Fruit fly (Drosophila melanogaster) whole organism, embryonic: ENCODE data around the gene CG44088.

Experiments used
- Antp ChIP-seq: fragments of 200-800 bp; sonication (Bioruptor generic); optimal IDR thresholded peaks from 3 replicates; lab custom pipeline; 2016; ENCODE audit warnings: missing biosample characterization, missing genetic modification characterization
- C15 ChIP-seq: fragments of 200-800 bp; sonication (Bioruptor generic); IDR thresholded peaks from 3 replicates; pipeline ENCODE4 v1.3.6; 2022; ENCODE audit warnings: missing biosample characterization, missing genetic modification characterization
- CG10267 ChIP-seq: fragments of 200-800 bp; sonication (Bioruptor generic); optimal IDR thresholded peaks from 2 replicates; lab custom pipeline; 2018; ENCODE audit warnings: missing biosample characterization, mild to moderate bottlenecking, missing genetic modification characterization, moderate library complexity
- CG10543 ChIP-seq: fragments of 200-800 bp; sonication (Bioruptor generic); optimal IDR thresholded peaks from 3 replicates; lab custom pipeline; 2017; ENCODE audit warnings: missing biosample characterization, mild to moderate bottlenecking, missing genetic modification characterization, moderate library complexity
- CG12236 ChIP-seq: fragments of 200-800 bp; sonication (Bioruptor generic); optimal IDR thresholded peaks from 2 replicates; lab custom pipeline; 2016; ENCODE audit warnings: missing biosample characterization, missing genetic modification characterization
- CG12299 ChIP-seq: fragments of 200-800 bp; sonication (Bioruptor generic); optimal IDR thresholded peaks from 2 replicates; lab custom pipeline; 2018; ENCODE audit warnings: missing biosample characterization, mild to moderate bottlenecking, missing genetic modification characterization
- CG12769 ChIP-seq: fragments of 200-800 bp; sonication (Bioruptor generic); optimal IDR thresholded peaks from 2 replicates; lab custom pipeline; 2019; ENCODE audit warnings: missing biosample characterization, mild to moderate bottlenecking, missing genetic modification characterization, moderate library complexity
- CG13296 ChIP-seq: fragments of 200-800 bp; sonication (Bioruptor generic); optimal IDR thresholded peaks from 3 replicates; lab custom pipeline; 2018; ENCODE audit warnings: missing biosample characterization, mild to moderate bottlenecking, missing genetic modification characterization
- CG15601 ChIP-seq: fragments of 200-800 bp; sonication (Bioruptor generic); optimal IDR thresholded peaks from 3 replicates; lab custom pipeline; 2019; ENCODE audit warnings: missing biosample characterization, mild to moderate bottlenecking, missing genetic modification characterization, moderate library complexity
- CG16815 ChIP-seq: fragments of 200-800 bp; sonication (Bioruptor generic); optimal IDR thresholded peaks from 3 replicates; lab custom pipeline; 2017; ENCODE audit warnings: missing biosample characterization, mild to moderate bottlenecking, missing genetic modification characterization
- CG17385 ChIP-seq: fragments of 200-800 bp; sonication (Bioruptor generic); optimal IDR thresholded peaks from 3 replicates; lab custom pipeline; 2018; ENCODE audit warnings: missing biosample characterization, mild to moderate bottlenecking, missing genetic modification characterization
- CG17568 ChIP-seq: fragments of 200-800 bp; sonication (Bioruptor generic); optimal IDR thresholded peaks from 2 replicates; lab custom pipeline; 2018; ENCODE audit warnings: missing biosample characterization, mild to moderate bottlenecking, missing genetic modification characterization, moderate library complexity
- CG2202 ChIP-seq: fragments of 200-800 bp; sonication (Bioruptor generic); optimal IDR thresholded peaks from 2 replicates; lab custom pipeline; 2018; ENCODE audit warnings: missing biosample characterization, mild to moderate bottlenecking, missing genetic modification characterization
- CG2678 ChIP-seq: fragments of 200-800 bp; sonication (Bioruptor generic); optimal IDR thresholded peaks from 3 replicates; lab custom pipeline; 2019; ENCODE audit warnings: missing biosample characterization, mild to moderate bottlenecking, missing genetic modification characterization, moderate library complexity
- CG34224 ChIP-seq: fragments of 200-800 bp; sonication (Bioruptor generic); IDR thresholded peaks from 3 replicates; pipeline ENCODE4 v1.3.6; 2022; ENCODE audit warnings: missing biosample characterization, missing genetic modification characterization; ENCODE audit not compliant: partially characterized antibody
- CG34376 ChIP-seq: fragments of 200-800 bp; sonication (Bioruptor generic); optimal IDR thresholded peaks from 2 replicates; lab custom pipeline; 2018; ENCODE audit warnings: missing biosample characterization, mild to moderate bottlenecking, missing genetic modification characterization
- CG8765 ChIP-seq: fragments of 200-800 bp; sonication (Bioruptor generic); IDR thresholded peaks from 2 replicates; pipeline ENCODE4 v1.3.6; 2022; ENCODE audit warnings: missing biosample characterization, missing genetic modification characterization
- Deaf1 ChIP-seq: fragments of 200-800 bp; optimal IDR thresholded peaks from 3 replicates; lab custom pipeline; 2019; ENCODE audit warnings: missing biosample characterization, mild to moderate bottlenecking, missing genetic modification characterization, moderate library complexity
- E2f1 ChIP-seq: fragments of 200-800 bp; sonication (Bioruptor generic); IDR thresholded peaks from 2 replicates; pipeline ENCODE4 v1.3.6; 2022; ENCODE audit warnings: missing biosample characterization, missing genetic modification characterization
- Ets65A ChIP-seq: fragments of 200-800 bp; sonication (Bioruptor generic); peaks from one replicate; lab custom pipeline; 2016; ENCODE audit warnings: missing biosample characterization, missing genetic modification characterization
- Fer1 ChIP-seq: fragments of 200-800 bp; sonication (Bioruptor generic); optimal IDR thresholded peaks from 2 replicates; lab custom pipeline; 2017; ENCODE audit warnings: missing biosample characterization, mild to moderate bottlenecking, missing genetic modification characterization
- Hand ChIP-seq: fragments of 200-800 bp; sonication (Bioruptor generic); optimal IDR thresholded peaks from 2 replicates; lab custom pipeline; 2017; ENCODE audit warnings: mild to moderate bottlenecking, missing biosample characterization, missing genetic modification reagents, missing genetic modification characterization
- HmgD ChIP-seq: fragments of 200-800 bp; sonication (Bioruptor generic); optimal IDR thresholded peaks from 3 replicates; lab custom pipeline; 2016; ENCODE audit warnings: missing biosample characterization, missing genetic modification characterization
- HmgZ ChIP-seq: fragments of 200-800 bp; sonication (Bioruptor generic); optimal IDR thresholded peaks from 2 replicates; lab custom pipeline; 2018; ENCODE audit warnings: missing biosample characterization, mild to moderate bottlenecking, missing genetic modification characterization
- MBD-R2 ChIP-seq: fragments of 200-800 bp; sonication (Bioruptor generic); IDR thresholded peaks from 2 replicates; pipeline ENCODE4 v1.3.6; 2022; ENCODE audit warnings: missing biosample characterization, missing genetic modification characterization
- MTF-1 ChIP-seq: fragments of 200-800 bp; sonication (Bioruptor generic); optimal IDR thresholded peaks from 2 replicates; lab custom pipeline; 2018; ENCODE audit warnings: missing biosample characterization, mild to moderate bottlenecking, missing genetic modification characterization, borderline replicate concordance
- Optix ChIP-seq: fragments of 200-800 bp; sonication (Bioruptor generic); IDR thresholded peaks from 3 replicates; pipeline ENCODE4 v1.3.6; 2022; ENCODE audit warnings: missing biosample characterization, missing genetic modification characterization
- Pdp1 ChIP-seq, 2 experiments: fragments of 200-800 bp; sonication (Bioruptor generic); optimal IDR thresholded peaks; 3 replicates each; lab custom pipeline; 2016; ENCODE audit warnings: missing biosample characterization in 2 of 2, missing genetic modification characterization in 2 of 2, mild to moderate bottlenecking in 1 of 2, moderate library complexity in 1 of 2
- Trl ChIP-seq, 3 experiments: fragments of >200 bp in 2 of 3; fragments of 200-800 bp in 1 of 3; sonication (Bioruptor generic) in 1 of 3; optimal IDR thresholded peaks; 2 replicates in 1 of 3; 3 replicates in 2 of 3; lab custom pipeline; 2016 to 2017; ENCODE audit warnings: missing biosample characterization in 1 of 3, missing genetic modification characterization in 1 of 3
- cad ChIP-seq: fragments of >200 bp; optimal IDR thresholded peaks from 2 replicates; lab custom pipeline; 2017; ENCODE audit warnings: missing biosample characterization, missing genetic modification characterization
- caup ChIP-seq: fragments of 200-800 bp; sonication (Bioruptor generic); optimal IDR thresholded peaks from 3 replicates; lab custom pipeline; 2017; ENCODE audit warnings: missing biosample characterization, mild to moderate bottlenecking, missing genetic modification characterization, moderate library complexity; ENCODE audit not compliant: severe bottlenecking
- ci ChIP-seq: fragments of 200-800 bp; sonication (Bioruptor generic); IDR thresholded peaks from 3 replicates; pipeline ENCODE4 v1.3.6; 2022; ENCODE audit warnings: missing biosample characterization, missing genetic modification characterization
- crp ChIP-seq, 2 experiments: fragments of 200-800 bp; sonication (Bioruptor generic); optimal IDR thresholded peaks; 2 replicates in 1 of 2; 3 replicates in 1 of 2; lab custom pipeline; 2017; ENCODE audit warnings: missing biosample characterization in 2 of 2, missing genetic modification characterization in 2 of 2, mild to moderate bottlenecking in 1 of 2, moderate library complexity in 1 of 2
- cwo ChIP-seq: fragments of 200-800 bp; sonication (Bioruptor generic); optimal IDR thresholded peaks from 3 replicates; lab custom pipeline; 2017; ENCODE audit warnings: missing biosample characterization, missing genetic modification characterization, mild to moderate bottlenecking, moderate library complexity, missing genetic modification reagents
- dysf ChIP-seq: fragments of 200-800 bp; sonication (Bioruptor generic); IDR thresholded peaks from 3 replicates; pipeline ENCODE4 v1.3.6; 2022; ENCODE audit warnings: missing biosample characterization, missing genetic modification characterization
- fd96Cb ChIP-seq: fragments of 200-800 bp; sonication (Bioruptor generic); optimal IDR thresholded peaks from 2 replicates; lab custom pipeline; 2018; ENCODE audit warnings: missing biosample characterization, mild to moderate bottlenecking, missing genetic modification characterization, moderate library complexity
- h ChIP-seq: fragments of >200 bp; optimal IDR thresholded peaks from 2 replicates; lab custom pipeline; 2017
- jigr1 ChIP-seq: fragments of 200-800 bp; sonication (Bioruptor generic); IDR thresholded peaks from 3 replicates; pipeline ENCODE4 v1.3.6; 2022; ENCODE audit warnings: missing biosample characterization, missing genetic modification characterization
- mirr ChIP-seq: fragments of 200-800 bp; sonication (Bioruptor generic); optimal IDR thresholded peaks from 3 replicates; lab custom pipeline; 2018; ENCODE audit warnings: missing biosample characterization, mild to moderate bottlenecking, missing genetic modification characterization
- odd ChIP-seq: fragments of 200-800 bp; sonication (Bioruptor generic); optimal IDR thresholded peaks from 2 replicates; lab custom pipeline; 2017; ENCODE audit warnings: missing biosample characterization, mild to moderate bottlenecking, missing genetic modification characterization
- phol ChIP-seq: fragments of 200-800 bp; sonication (Bioruptor generic); optimal IDR thresholded peaks from 3 replicates; lab custom pipeline; 2018; ENCODE audit warnings: missing biosample characterization, mild to moderate bottlenecking, missing genetic modification characterization, moderate library complexity
- repo ChIP-seq: fragments of 200-800 bp; sonication (Bioruptor generic); optimal IDR thresholded peaks from 2 replicates; lab custom pipeline; 2016; ENCODE audit warnings: missing biosample characterization, missing genetic modification characterization
- schlank ChIP-seq: fragments of 200-800 bp; sonication (Bioruptor generic); optimal IDR thresholded peaks from 2 replicates; lab custom pipeline; 2018; ENCODE audit warnings: missing biosample characterization, mild to moderate bottlenecking, missing genetic modification characterization
- sd ChIP-seq: fragments of 200-800 bp; sonication (Bioruptor generic); optimal IDR thresholded peaks from 3 replicates; lab custom pipeline; 2018; ENCODE audit warnings: missing biosample characterization, mild to moderate bottlenecking, missing genetic modification characterization, moderate library complexity
- ssp ChIP-seq: fragments of 200-800 bp; sonication (Bioruptor generic); IDR thresholded peaks from 2 replicates; pipeline ENCODE4 v1.3.6; 2022; ENCODE audit warnings: missing biosample characterization, missing genetic modification characterization
- sug ChIP-seq: fragments of 200-800 bp; optimal IDR thresholded peaks from 2 replicates; lab custom pipeline; 2019; ENCODE audit warnings: missing biosample characterization, mild to moderate bottlenecking, missing genetic modification characterization, moderate library complexity
- toy ChIP-seq: fragments of 200-800 bp; sonication (Bioruptor generic); IDR thresholded peaks from 2 replicates; pipeline ENCODE4 v1.3.6; 2022; ENCODE audit warnings: missing biosample characterization, missing genetic modification characterization
- twi ChIP-seq: fragments of 200-800 bp; optimal IDR thresholded peaks from 2 replicates; lab custom pipeline; 2019; ENCODE audit warnings: missing biosample characterization, mild to moderate bottlenecking, missing genetic modification characterization, moderate library complexity
- vnd ChIP-seq: fragments of 200-800 bp; sonication (Bioruptor generic); IDR thresholded peaks from 3 replicates; pipeline ENCODE4 v1.3.6; 2022; ENCODE audit warnings: missing biosample characterization, missing genetic modification characterization; ENCODE audit not compliant: partially characterized antibody

Gene CG44088

DNA sequence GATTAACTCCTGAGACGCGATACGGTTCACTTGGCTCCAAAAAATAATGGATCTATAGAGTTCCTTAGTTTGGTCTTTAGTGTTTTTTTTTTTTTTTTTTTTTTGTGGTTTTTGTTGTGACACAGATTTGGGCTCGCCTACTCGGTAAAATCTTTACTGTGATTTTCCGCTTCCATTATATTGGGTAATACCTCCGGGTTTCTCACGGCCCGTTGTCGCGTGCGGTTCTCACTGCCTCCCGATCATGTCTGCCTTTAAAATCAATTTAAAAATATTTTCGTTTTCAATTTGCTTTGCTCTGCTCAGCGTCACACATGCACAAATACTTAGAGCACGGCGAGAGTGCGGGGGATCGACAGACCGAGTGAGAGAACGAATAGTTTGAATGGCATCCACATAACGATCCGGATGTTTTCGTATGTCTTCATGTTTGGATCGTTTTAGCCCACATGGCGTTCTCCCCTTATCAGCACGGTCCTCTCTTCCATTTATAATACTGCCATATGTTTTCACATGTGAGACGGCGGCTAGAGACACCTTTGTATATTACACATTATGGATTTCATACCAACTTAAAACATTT lies 28.6 kb downstream of the CG44088 start (continued):
- TF ChIP-seq Hand (peak; percentile 36), Antp (no peak), h (no peak), HmgD (GFP tag; lab: Kevin White, UChicago) (no peak), crp (GFP tag; optimal IDR thresholded peaks at IDR 0.05; lab: Kevin White, UChicago) (peak in 1 of 2 experiments; percentile 20), Ets65A (GFP tag; lab: Kevin White, UChicago) (no peak), Deaf1 (tag; lab: Kevin White, UChicago) (peak; percentile 72), mirr (GFP tag; lab: Kevin White, UChicago) (peak; percentile 61), odd (GFP tag; lab: Kevin White, UChicago) (no peak), sd (tag; lab: Kevin White, UChicago) (peak; percentile 85), Fer1 (GFP tag; lab: Kevin White, UChicago) (peak; percentile 11), fd96Cb (tag; lab: Kevin White, UChicago) (no peak), Trl (optimal IDR thresholded peaks at IDR 0.05; lab: Kevin White, UChicago) (peak; percentile 46 to 76), Trl (GFP tag; optimal IDR thresholded peaks at IDR 0.05; lab: Kevin White, UChicago) (no peak), toy (no peak), CG12236 (GFP tag; lab: Kevin White, UChicago) (no peak), CG17385 (GFP tag; lab: Kevin White, UChicago) (peak; percentile 14), MTF-1 (no peak), CG2678 (peak; percentile 23), CG12769 (tag; lab: Kevin White, UChicago) (peak; percentile 54), jigr1 (GFP tag; lab: Robert Waterston, UW) (no peak), ci (GFP tag; lab: Robert Waterston, UW) (peak; percentile 33; the same call in 2 of the 3 replicates), CG17568 (GFP tag; lab: Kevin White, UChicago) (peak; percentile 11), CG15601 (tag; lab: Kevin White, UChicago) (peak; percentile 30), CG13296 (GFP tag; lab: Kevin White, UChicago) (peak; percentile 45), Pdp1 (GFP tag; optimal IDR thresholded peaks at IDR 0.05; lab: Kevin White, UChicago) (peak in 1 of 2 experiments; percentile 90), dysf (no peak), C15 (no peak), CG8765 (GFP tag; lab: Robert Waterston, UW) (no peak), E2f1 (GFP tag; lab: Robert Waterston, UW) (no peak), CG2202 (no peak), MBD-R2 (GFP tag; lab: Robert Waterston, UW) (no peak), phol (tag; lab: Kevin White, UChicago) (no peak), repo (GFP tag; lab: Kevin White, UChicago) (no peak), cad (GFP tag; lab: Kevin White, UChicago) (no peak), sug (tag; lab: Kevin White, UChicago) (peak; percentile 69), schlank (no peak), CG16815 (GFP tag; lab: Kevin White, UChicago) (no peak), twi (tag; lab: Kevin White, UChicago) (peak; percentile 89), CG12299 (tag; lab: Kevin White, UChicago) (peak; percentile 5), CG10543 (GFP tag; lab: Kevin White, UChicago) (peak; percentile 49), CG10267 (no peak), Optix (GFP tag; lab: Robert Waterston, UW) (no peak), caup (GFP tag; lab: Kevin White, UChicago) (peak; percentile 7), vnd (GFP tag; lab: Robert Waterston, UW) (no peak), HmgZ (tag; lab: Kevin White, UChicago) (peak; percentile 44), CG34224 (GFP tag; lab: Robert Waterston, UW) (peak; percentile 17; the same call in 1 of the 3 replicates), cwo (GFP tag; lab: Kevin White, UChicago) (peak; percentile 56), ssp (GFP tag; lab: Robert Waterston, UW) (no peak), CG34376 (GFP tag; lab: Kevin White, UChicago) (peak; percentile 62)
